Worm (Caenorhabditis elegans) whole organism, young adult: Measurements from ENCODE around the gene C16C8.14.

Experiments
- B0261.1 ChIP-seq: sonication (generic microtip); optimal IDR thresholded peaks from 2 replicates; lab custom pipeline; 2016; ENCODE audit warnings: mild to moderate bottlenecking, missing genetic modification characterization, moderate library complexity, missing compliant biosample characterization
- B0336.3 ChIP-seq: fragments of 200-800 bp; sonication (Bioruptor generic); IDR thresholded peaks from 2 replicates; pipeline ENCODE4 v1.3.6; 2022; ENCODE audit warnings: missing genetic modification characterization, missing compliant biosample characterization
- C17E4.6 ChIP-seq: fragments of 200-800 bp; sonication (Bioruptor generic); IDR thresholded peaks from 2 replicates; pipeline ENCODE4 v1.3.6; 2022; ENCODE audit warnings: missing genetic modification reagents, missing genetic modification characterization, missing compliant biosample characterization
- F22D6.2 ChIP-seq: sonication (generic microtip); optimal IDR thresholded peaks from 2 replicates; lab custom pipeline; 2016; ENCODE audit warnings: mild to moderate bottlenecking, missing genetic modification characterization, missing compliant biosample characterization
- F37B4.10 ChIP-seq: fragments of 200-800 bp; sonication (Bioruptor generic); IDR thresholded peaks from 2 replicates; pipeline ENCODE4 v1.3.6; 2022; ENCODE audit warnings: missing genetic modification characterization, missing compliant biosample characterization
- F49E8.2 ChIP-seq: sonication (generic microtip); optimal IDR thresholded peaks from 3 replicates; lab custom pipeline; 2017; ENCODE audit warnings: missing genetic modification characterization, mild to moderate bottlenecking, missing compliant biosample characterization, antibody characterized with exemption, moderate library complexity; ENCODE audit not compliant: insufficient read depth
- K12H6.12 ChIP-seq: fragments of 200-800 bp; sonication (Bioruptor generic); optimal IDR thresholded peaks from 2 replicates; lab custom pipeline; 2018; ENCODE audit warnings: mild to moderate bottlenecking, missing genetic modification characterization, missing compliant biosample characterization
- Y79H2A.3 ChIP-seq: fragments of 200-800 bp; sonication (Bioruptor generic); conservative IDR thresholded peaks from 2 replicates; pipeline ENCODE4 v1.3.6; 2022; ENCODE audit warnings: missing genetic modification reagents, missing genetic modification characterization, missing compliant biosample characterization
- ama-1 ChIP-seq, 3 experiments: fragments of 150-350 bp in 1 of 3; sonication (generic microtip) in 2 of 3; optimal IDR thresholded peaks; 2 replicates each; lab custom pipeline; 2014 to 2018; ENCODE audit warnings: missing biosample characterization in 2 of 3, missing genetic modification characterization in 2 of 3, missing genetic modification reagents in 2 of 3
- aptf-2 ChIP-seq: fragments of 200-800 bp; sonication (Bioruptor generic); conservative IDR thresholded peaks from 2 replicates; pipeline ENCODE4 v1.3.6; 2022; ENCODE audit warnings: missing genetic modification reagents, missing genetic modification characterization, missing compliant biosample characterization
- atf-7 ChIP-seq: sonication (generic microtip); optimal IDR thresholded peaks from 2 replicates; lab custom pipeline; 2017; ENCODE audit warnings: mild to moderate bottlenecking, missing genetic modification characterization, missing compliant biosample characterization
- athp-1 ChIP-seq: sonication (generic microtip); optimal IDR thresholded peaks from 2 replicates; lab custom pipeline; 2017; ENCODE audit warnings: mild to moderate bottlenecking, missing genetic modification characterization, missing compliant biosample characterization
- attf-6 ChIP-seq: fragments of 200-800 bp; sonication (Bioruptor generic); IDR thresholded peaks from 2 replicates; pipeline ENCODE4 v1.3.6; 2022; ENCODE audit warnings: missing genetic modification reagents, missing genetic modification characterization, missing compliant biosample characterization
- bed-2 ChIP-seq: fragments of 200-800 bp; sonication (Bioruptor generic); IDR thresholded peaks from 2 replicates; pipeline ENCODE4 v1.3.6; 2022; ENCODE audit warnings: missing genetic modification reagents, missing genetic modification characterization, missing compliant biosample characterization
- ccch-3 ChIP-seq: fragments of 200-800 bp; sonication (Bioruptor generic); optimal IDR thresholded peaks from 2 replicates; lab custom pipeline; 2018; ENCODE audit warnings: mild to moderate bottlenecking, missing genetic modification characterization, missing compliant biosample characterization
- cebp-1 ChIP-seq, 2 experiments: fragments of 200-800 bp in 1 of 2; sonication (Bioruptor generic) in 1 of 2; sonication (generic microtip) in 1 of 2; IDR thresholded peaks in 1 of 2; optimal IDR thresholded peaks in 1 of 2; 2 replicates each; pipeline versions ENCODE4 v1.3.6 to Lab custom; 2017 to 2022; ENCODE audit warnings: missing compliant biosample characterization in 2 of 2, missing genetic modification characterization in 2 of 2, mild to moderate bottlenecking in 1 of 2, missing genetic modification reagents in 1 of 2, moderate library complexity in 1 of 2
- ceh-100 ChIP-seq: fragments of 200-800 bp; sonication (Bioruptor generic); IDR thresholded peaks from 2 replicates; pipeline ENCODE4 v1.3.6; 2022; ENCODE audit warnings: missing genetic modification reagents, missing genetic modification characterization, missing compliant biosample characterization
- ceh-27 ChIP-seq: fragments of 200-800 bp; sonication (Bioruptor generic); optimal IDR thresholded peaks from 2 replicates; lab custom pipeline; 2018; ENCODE audit warnings: mild to moderate bottlenecking, missing genetic modification characterization, moderate library complexity, missing compliant biosample characterization
- ceh-79 ChIP-seq: sonication (generic microtip); optimal IDR thresholded peaks from 2 replicates; lab custom pipeline; 2017; ENCODE audit warnings: mild to moderate bottlenecking, missing genetic modification characterization, missing compliant biosample characterization
- ceh-91 ChIP-seq: fragments of 200-800 bp; sonication (Bioruptor generic); IDR thresholded peaks from 2 replicates; pipeline ENCODE4 v1.3.6; 2022; ENCODE audit warnings: missing genetic modification reagents, missing genetic modification characterization, missing compliant biosample characterization
- chd-7 ChIP-seq: sonication (generic microtip); optimal IDR thresholded peaks from 2 replicates; lab custom pipeline; 2016; ENCODE audit warnings: mild to moderate bottlenecking, missing genetic modification characterization, moderate library complexity, missing compliant biosample characterization
- dpff-1 ChIP-seq: sonication (generic microtip); optimal IDR thresholded peaks from 2 replicates; lab custom pipeline; 2017; ENCODE audit warnings: mild to moderate bottlenecking, missing genetic modification characterization, missing compliant biosample characterization
- egl-18 ChIP-seq: fragments of 200-800 bp; sonication (Bioruptor generic); IDR thresholded peaks from 2 replicates; pipeline ENCODE4 v1.3.6; 2022; ENCODE audit warnings: missing genetic modification reagents, missing genetic modification characterization, missing compliant biosample characterization
- egrh-3 ChIP-seq: fragments of 200-800 bp; sonication (Bioruptor generic); IDR thresholded peaks from 2 replicates; pipeline ENCODE4 v1.3.6; 2022; ENCODE audit warnings: missing genetic modification reagents, missing genetic modification characterization, missing compliant biosample characterization
- ets-4 ChIP-seq: fragments of 200-800 bp; sonication (Bioruptor generic); optimal IDR thresholded peaks from 2 replicates; lab custom pipeline; 2018; ENCODE audit warnings: mild to moderate bottlenecking, missing genetic modification characterization, missing compliant biosample characterization
- him-1 ChIP-seq: sonication (generic microtip); optimal IDR thresholded peaks from 2 replicates; lab custom pipeline; 2016; ENCODE audit warnings: missing genotype, missing genetic modification reagents, missing genetic modification characterization, missing compliant biosample characterization
- hmg-1.2 ChIP-seq: fragments of 200-800 bp; sonication (Bioruptor generic); IDR thresholded peaks from 2 replicates; pipeline ENCODE4 v1.3.6; 2022; ENCODE audit warnings: missing genetic modification reagents, missing genetic modification characterization, missing compliant biosample characterization
- hmg-20 ChIP-seq: fragments of 200-800 bp; sonication (Bioruptor generic); IDR thresholded peaks from 2 replicates; pipeline ENCODE4 v1.3.6; 2022; ENCODE audit warnings: missing genetic modification reagents, missing genetic modification characterization, missing compliant biosample characterization
- hsf-1 ChIP-seq: fragments of 200-800 bp; sonication (Bioruptor generic); IDR thresholded peaks from 2 replicates; pipeline ENCODE4 v1.3.6; 2022; ENCODE audit warnings: missing genetic modification reagents, missing genetic modification characterization, missing compliant biosample characterization
- lin-35 ChIP-seq, 3 experiments: fragments of 150-350 bp in 2 of 3; sonication (generic microtip) in 1 of 3; optimal IDR thresholded peaks; 2 replicates each; lab custom pipeline; 2014 to 2018; ENCODE audit warnings: missing biosample characterization in 3 of 3, missing genetic modification characterization in 3 of 3, missing genetic modification reagents in 3 of 3
- madf-10 ChIP-seq: sonication (generic microtip); optimal IDR thresholded peaks from 2 replicates; lab custom pipeline; 2016; ENCODE audit warnings: mild to moderate bottlenecking, missing genetic modification characterization, missing compliant biosample characterization
- madf-6 ChIP-seq: fragments of 200-800 bp; sonication (Bioruptor generic); IDR thresholded peaks from 2 replicates; pipeline ENCODE4 v1.3.6; 2022; ENCODE audit warnings: missing genetic modification reagents, missing genetic modification characterization, missing compliant biosample characterization
- mel-28 ChIP-seq: sonication (generic microtip); optimal IDR thresholded peaks from 2 replicates; lab custom pipeline; 2016; ENCODE audit warnings: borderline replicate concordance, mild to moderate bottlenecking, missing genetic modification characterization, missing compliant biosample characterization
- mes-4 ChIP-seq: sonication (generic microtip); optimal IDR thresholded peaks from 2 replicates; lab custom pipeline; 2016; ENCODE audit warnings: missing genotype, missing genetic modification characterization, missing compliant biosample characterization
- nfya-1 ChIP-seq: sonication (generic microtip); optimal IDR thresholded peaks from 2 replicates; lab custom pipeline; 2017; ENCODE audit warnings: antibody characterized with exemption, missing compliant biosample characterization, missing genetic modification characterization, borderline replicate concordance; ENCODE audit not compliant: insufficient read depth
- pbrm-1 ChIP-seq: fragments of 200-800 bp; sonication (Bioruptor generic); IDR thresholded peaks from 2 replicates; pipeline ENCODE4 v1.3.6; 2022; ENCODE audit warnings: missing genetic modification reagents, missing genetic modification characterization, missing compliant biosample characterization
- repo-1 ChIP-seq: sonication (generic microtip); optimal IDR thresholded peaks from 2 replicates; lab custom pipeline; 2017; ENCODE audit warnings: mild to moderate bottlenecking, missing genetic modification characterization, missing compliant biosample characterization
- sea-2 ChIP-seq: fragments of 200-800 bp; sonication (Bioruptor generic); IDR thresholded peaks from 2 replicates; pipeline ENCODE4 v1.3.6; 2022; ENCODE audit warnings: missing genetic modification characterization, missing compliant biosample characterization
- snpc-4 ChIP-seq, 5 experiments: fragments of 150-350 bp in 1 of 5; sonication (generic microtip) in 4 of 5; optimal IDR thresholded peaks; 2 replicates each; lab custom pipeline; 2014 to 2018; ENCODE audit warnings: missing genetic modification characterization in 5 of 5, missing biosample characterization in 3 of 5, antibody characterized with exemption in 2 of 5, mild to moderate bottlenecking in 2 of 5, missing compliant biosample characterization in 2 of 5, missing genotype in 2 of 5, moderate library complexity in 2 of 5, missing genetic modification reagents in 1 of 5
- somi-1 ChIP-seq: fragments of 200-800 bp; sonication (Bioruptor generic); optimal IDR thresholded peaks from 2 replicates; lab custom pipeline; 2018; ENCODE audit warnings: mild to moderate bottlenecking, missing genetic modification characterization, missing compliant biosample characterization
- sptf-2 ChIP-seq: fragments of 200-800 bp; sonication (Bioruptor generic); optimal IDR thresholded peaks from 2 replicates; lab custom pipeline; 2018; ENCODE audit warnings: mild to moderate bottlenecking, missing genetic modification characterization, missing compliant biosample characterization
- tbp1 ChIP-seq: fragments of 200-800 bp; sonication (Bioruptor generic); optimal IDR thresholded peaks from 2 replicates; lab custom pipeline; 2018; ENCODE audit warnings: mild to moderate bottlenecking, missing genetic modification characterization, missing compliant biosample characterization
- tbx-9 ChIP-seq: sonication (generic microtip); optimal IDR thresholded peaks from 2 replicates; lab custom pipeline; 2016; ENCODE audit warnings: borderline replicate concordance, missing genetic modification characterization, inconsistent platforms, missing compliant biosample characterization
- unc-130 ChIP-seq: sonication (generic microtip); optimal IDR thresholded peaks from 2 replicates; lab custom pipeline; 2016; ENCODE audit warnings: missing genetic modification reagents, missing genetic modification characterization, missing compliant biosample characterization
- ztf-18 ChIP-seq: sonication (generic microtip); optimal IDR thresholded peaks from 2 replicates; lab custom pipeline; 2016; ENCODE audit warnings: missing genotype, mild to moderate bottlenecking, missing genetic modification characterization, missing compliant biosample characterization
- ztf-25 ChIP-seq: fragments of 200-800 bp; sonication (Bioruptor generic); IDR thresholded peaks from 2 replicates; pipeline ENCODE4 v1.3.6; 2022; ENCODE audit warnings: missing genetic modification reagents, missing genetic modification characterization, missing compliant biosample characterization
- ztf-28 ChIP-seq: fragments of 200-800 bp; sonication (Bioruptor generic); IDR thresholded peaks from 2 replicates; pipeline ENCODE4 v1.3.6; 2022; ENCODE audit warnings: missing genetic modification reagents, missing genetic modification characterization, missing compliant biosample characterization
- ztf-3 ChIP-seq: fragments of 200-800 bp; sonication (Bioruptor generic); optimal IDR thresholded peaks from 2 replicates; lab custom pipeline; 2018; ENCODE audit warnings: mild to moderate bottlenecking, missing genetic modification characterization, missing compliant biosample characterization

C16C8.14 gene

ce11 chrII:3482231-3482630, 32.6 kb downstream of the C16C8.14 start, which contains the start of gene smu-2 (continued):
- TF ChIP-seq egl-18 (GFP tag; lab: Robert Waterston, UW), result no peak
- no peak for TF ChIP-seq lin-35 (GFP tag; optimal IDR thresholded peaks at IDR 0.05; lab: Kevin White, UChicago)
- no peak for TF ChIP-seq hsf-1 (GFP tag; lab: Robert Waterston, UW)
- no peak for TF ChIP-seq dpff-1 (tag; lab: Kevin White, UChicago)
- peak; percentile 1 for TF ChIP-seq F49E8.2 (tag; lab: Kevin White, UChicago)
- TF ChIP-seq ceh-91 (GFP tag; lab: Robert Waterston, UW), result no peak
- no peak for TF ChIP-seq chd-7
- TF ChIP-seq tbp1 (GFP tag; lab: Kevin White, UChicago), result peak; percentile 44
- TF ChIP-seq sea-2 (GFP tag; lab: Robert Waterston, UW), result no peak
- TF ChIP-seq ceh-27 (GFP tag; lab: Kevin White, UChicago), result peak; percentile 72
- no peak for TF ChIP-seq repo-1
- no peak for TF ChIP-seq ceh-79 (tag; lab: Kevin White, UChicago)
- TF ChIP-seq ceh-100, result no peak
- no peak for TF ChIP-seq atf-7 (tag; lab: Kevin White, UChicago)
- no peak for TF ChIP-seq nfya-1 (tag; lab: Kevin White, UChicago)
- TF ChIP-seq hmg-1.2 (GFP tag; lab: Robert Waterston, UW), result peak; percentile 49; the same call in 1 of the 2 replicates
- TF ChIP-seq C17E4.6 (GFP tag; lab: Robert Waterston, UW), result no peak
- no peak for TF ChIP-seq pbrm-1 (GFP tag; lab: Robert Waterston, UW)
- TF ChIP-seq ztf-28 (GFP tag; lab: Robert Waterston, UW), result no peak
- no peak for TF ChIP-seq ets-4
- no peak for TF ChIP-seq F22D6.2 (tag; lab: Kevin White, UChicago)
- TF ChIP-seq mel-28 (tag; lab: Kevin White, UChicago), result no peak
- 0 out of 2 replicates have a peak, but pooled peaks have one; percentile 32 for TF ChIP-seq ztf-25 (GFP tag; lab: Robert Waterston, UW)
- TF ChIP-seq Y79H2A.3 (GFP tag; lab: Robert Waterston, UW), result no peak
- TF ChIP-seq bed-2 (GFP tag; lab: Robert Waterston, UW), result no peak
- TF ChIP-seq F37B4.10, result no peak
- TF ChIP-seq somi-1 (GFP tag; lab: Kevin White, UChicago), result no peak
- no peak for TF ChIP-seq ama-1 (optimal IDR thresholded peaks at IDR 0.05; lab: Kevin White, UChicago)
- TF ChIP-seq ama-1 (GFP tag; optimal IDR thresholded peaks at IDR 0.05; lab: Kevin White, UChicago), result no peak
- no peak for TF ChIP-seq B0336.3 (GFP tag; lab: Robert Waterston, UW)
- TF ChIP-seq madf-6, result peak; percentile 56
- peak; percentile 70 for TF ChIP-seq athp-1 (tag; lab: Kevin White, UChicago)
- peak; percentile 35 for TF ChIP-seq K12H6.12 (tag; lab: Kevin White, UChicago)
- TF ChIP-seq ztf-3 (GFP tag; lab: Kevin White, UChicago), result no peak
- no peak for TF ChIP-seq ccch-3 (GFP tag; lab: Kevin White, UChicago)
- TF ChIP-seq hmg-20 (GFP tag; lab: Robert Waterston, UW), result no peak
- no peak for TF ChIP-seq sptf-2 (GFP tag; lab: Kevin White, UChicago)
- peak; percentile 1 for TF ChIP-seq B0261.1 (tag; lab: Kevin White, UChicago)
- no peak for TF ChIP-seq attf-6
- TF ChIP-seq snpc-4 (GFP tag; optimal IDR thresholded peaks at IDR 0.05; lab: Kevin White, UChicago), result no peak
- peak in 1 of 4 experiments; percentile 23 for TF ChIP-seq snpc-4 (tag; optimal IDR thresholded peaks at IDR 0.05; lab: Kevin White, UChicago)
- no peak for TF ChIP-seq madf-10 (tag; lab: Kevin White, UChicago)
- TF ChIP-seq ztf-18 (tag; lab: Kevin White, UChicago), result peak; percentile 13
- TF ChIP-seq egrh-3 (GFP tag; lab: Robert Waterston, UW), result no peak
- no peak for TF ChIP-seq unc-130 (GFP tag; lab: Kevin White, UChicago)
- TF ChIP-seq cebp-1 (GFP tag; IDR thresholded peaks at IDR 0.05; lab: Robert Waterston, UW), result no peak
- TF ChIP-seq cebp-1 (tag; optimal IDR thresholded peaks at IDR 0.05; lab: Kevin White, UChicago), result no peak
- TF ChIP-seq him-1 (tag; lab: Kevin White, UChicago), result peak; percentile 51
- no peak for TF ChIP-seq tbx-9 (tag; lab: Kevin White, UChicago)
- TF ChIP-seq mes-4 (tag; lab: Kevin White, UChicago), result no peak
- TF ChIP-seq aptf-2, result peak; percentile 66; the same call in 1 of the 2 replicates
